Worm (Caenorhabditis elegans) whole organism, L2 larva: ENCODE data around the gene daf-6.

Experiments
- ceh-16 ChIP-seq: fragments of 150-350 bp; optimal IDR thresholded peaks from 2 replicates; lab custom pipeline; 2014; ENCODE audit warnings: missing biosample characterization, missing genetic modification characterization
- dmd-4 ChIP-seq: sonication (generic microtip); optimal IDR thresholded peaks from 2 replicates; lab custom pipeline; 2017; ENCODE audit warnings: missing biosample characterization, missing genetic modification characterization
- elt-3 ChIP-seq: sonication (generic microtip); optimal IDR thresholded peaks from 2 replicates; lab custom pipeline; 2017; ENCODE audit warnings: missing biosample characterization, missing genetic modification characterization
- lin-11 ChIP-seq: fragments of 150-350 bp; sonication (generic microtip); optimal IDR thresholded peaks from 2 replicates; lab custom pipeline; 2014; ENCODE audit warnings: missing biosample characterization, missing genetic modification characterization, inconsistent platforms, mixed read lengths
- skn-1 ChIP-seq: sonication (generic microtip); optimal IDR thresholded peaks from 2 replicates; lab custom pipeline; 2017; ENCODE audit warnings: missing biosample characterization, missing genetic modification characterization
- unc-62 ChIP-seq: fragments of 150-350 bp; optimal IDR thresholded peaks from 2 replicates; lab custom pipeline; 2014; ENCODE audit warnings: missing biosample characterization, missing genetic modification reagents, missing genetic modification characterization

DNA sequence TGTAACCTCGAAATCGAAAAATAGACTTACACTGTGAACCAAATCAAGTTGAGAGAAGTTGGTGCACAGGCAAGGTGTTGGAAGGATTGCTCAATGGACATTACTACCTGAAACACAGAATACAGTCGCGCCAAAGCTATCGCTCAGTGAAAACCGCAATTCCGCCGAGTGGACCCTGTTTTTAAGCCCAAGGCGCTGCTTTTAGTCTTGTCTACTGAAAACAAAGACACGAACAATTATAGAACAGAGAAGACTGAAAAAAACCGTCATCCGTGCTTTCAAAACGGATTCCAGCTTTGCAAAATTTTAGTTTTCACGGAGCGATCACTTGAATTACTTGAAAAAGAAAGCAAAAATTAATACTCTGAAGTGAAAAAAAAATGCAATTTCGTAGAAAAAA, 20.1 kb upstream of the daf-6 start, which contains the start of gene F31F6.1:
- TF ChIP-seq dmd-4 (tag; lab: Kevin White, UChicago) (no peak), lin-11 (no peak), ceh-16 (no peak), elt-3 (tag; lab: Kevin White, UChicago) (no peak), unc-62 (GFP tag; lab: Kevin White, UChicago) (no peak), skn-1 (tag; lab: Kevin White, UChicago) (no peak)
